Fruit fly (Drosophila melanogaster): ENCODE results near the gene Argk2.

The Argk2 gene

DNA sequence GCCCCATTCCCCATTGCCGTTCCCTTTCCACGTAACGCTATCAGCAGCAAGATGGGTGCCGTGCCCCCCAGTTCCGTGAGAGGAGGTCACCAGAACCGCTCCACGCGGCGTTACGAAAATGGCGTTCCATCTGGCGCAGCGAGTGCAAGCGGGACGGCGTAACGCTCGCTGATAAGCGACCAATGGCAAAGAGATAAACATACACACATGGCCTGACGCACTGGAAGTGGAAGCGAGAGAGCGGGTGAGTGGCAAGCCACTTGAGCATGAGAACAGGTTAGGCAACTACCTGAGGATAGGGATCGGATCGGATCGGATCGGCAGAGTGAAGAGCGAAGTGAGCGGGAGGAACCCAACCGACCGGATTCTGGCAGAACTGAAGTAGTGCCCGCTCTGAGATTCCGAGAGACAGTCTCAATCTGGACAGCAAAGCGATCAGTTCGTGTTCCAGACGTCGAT lies 42.4 kb upstream of the Argk2 start, which contains the start of gene Doc3 (continued):
- TF ChIP-seq gcm (GFP tag; optimal IDR thresholded peaks at IDR 0.05), result peak; percentile 11
- TF ChIP-seq dpn (GFP tag; optimal IDR thresholded peaks at IDR 0.05), result no peak
- TF ChIP-seq pfk (GFP tag; optimal IDR thresholded peaks at IDR 0.05), result peak; percentile 27
- TF ChIP-seq Nf-YC (tag; optimal IDR thresholded peaks at IDR 0.05), result peak; percentile 99
- TF ChIP-seq CG10543 (GFP tag; optimal IDR thresholded peaks at IDR 0.05), result peak; percentile 70
- 0 out of 3 replicates have a peak, but pooled peaks have one; percentile 24 for TF ChIP-seq so (GFP tag; IDR thresholded peaks at IDR 0.05)
- TF ChIP-seq cg (GFP tag; optimal IDR thresholded peaks at IDR 0.05), result peak; percentile 60
- peak; percentile 52; the same call in 1 of the 2 replicates for TF ChIP-seq Adf1 (GFP tag; IDR thresholded peaks at IDR 0.05)
- no peak for TF ChIP-seq CG11093 (GFP tag; IDR thresholded peaks at IDR 0.05)
- no peak for TF ChIP-seq CG7372 (GFP tag; IDR thresholded peaks at IDR 0.05)
- peak; percentile 100 for TF ChIP-seq Nf-YB (GFP tag; optimal IDR thresholded peaks at IDR 0.05)
- no peak for TF ChIP-seq Dad (GFP tag; optimal IDR thresholded peaks at IDR 0.05)
- TF ChIP-seq vfl (GFP tag; optimal IDR thresholded peaks at IDR 0.05), result peak; percentile 38
- peak; percentile 37; the same call in 1 of the 2 replicates for TF ChIP-seq CG13287 (GFP tag; IDR thresholded peaks at IDR 0.05; ENCODE audit: partially characterized antibody)
- no peak for TF ChIP-seq pan (optimal IDR thresholded peaks at IDR 0.05)
- TF ChIP-seq pan (GFP tag; optimal IDR thresholded peaks at IDR 0.05 in 1 of 2, IDR thresholded peaks at IDR 0.05 in 1 of 2), result no peak
- 0 out of 2 replicates have a peak, but pooled peaks have one; percentile 36 for TF ChIP-seq rib (GFP tag; IDR thresholded peaks at IDR 0.05)
- peak; percentile 69 for TF ChIP-seq sens (GFP tag)
- TF ChIP-seq CG5953 (GFP tag; IDR thresholded peaks at IDR 0.05), result no peak
- TF ChIP-seq bbx (GFP tag; IDR thresholded peaks at IDR 0.05; ENCODE audit: partially characterized antibody), result 0 out of 2 replicates have a peak, but pooled peaks have one; percentile 36
- TF ChIP-seq gfzf (GFP tag; optimal IDR thresholded peaks at IDR 0.05), result no peak
- TF ChIP-seq oc (tag; optimal IDR thresholded peaks at IDR 0.05), result peak; percentile 59
- peak; percentile 90 for TF ChIP-seq crol (GFP tag; IDR thresholded peaks at IDR 0.05)
- peak; percentile 67 for TF ChIP-seq Med (GFP tag)
- TF ChIP-seq slbo (GFP tag; IDR thresholded peaks at IDR 0.05), result peak; percentile 23; the same call in 1 of the 2 replicates
- TF ChIP-seq Rx (GFP tag; IDR thresholded peaks at IDR 0.05), result no peak

DNA sequence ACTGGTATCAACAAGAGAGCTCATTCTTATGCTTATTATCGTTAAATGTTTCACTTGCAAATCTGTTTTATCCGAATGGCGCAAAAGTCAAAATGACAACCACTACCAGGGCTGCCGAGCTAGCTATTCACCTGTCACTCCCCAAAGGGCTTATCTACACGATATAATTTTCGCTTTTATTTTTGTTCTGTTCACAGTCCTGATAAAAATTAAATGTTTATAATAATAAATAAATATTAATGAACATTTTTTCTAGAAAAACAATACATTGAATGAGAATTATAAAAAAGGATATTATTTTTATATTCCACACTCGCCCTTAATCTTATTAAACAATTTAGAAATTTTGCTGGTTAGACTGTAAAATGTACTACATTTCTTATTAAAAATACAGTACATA lies 37.5 kb upstream of the Argk2 start, which contains the start of gene CG5194:
Gene CG5194 (minus strand): TSS at position 101 of the 400 bp plus-strand sequence.
- TF ChIP-seq CG4404 (GFP tag; IDR thresholded peaks at IDR 0.05) (no peak), Scr (GFP tag; IDR thresholded peaks at IDR 0.05; ENCODE audit: partially characterized antibody) (no peak), CTCF (GFP tag; optimal IDR thresholded peaks at IDR 0.05) (no peak), sens (GFP tag) (no peak), MTF-1 (GFP tag; optimal IDR thresholded peaks at IDR 0.05; ENCODE audit: borderline replicate concordance) (no peak), her (GFP tag; optimal IDR thresholded peaks at IDR 0.05) (no peak), dpn (GFP tag; optimal IDR thresholded peaks at IDR 0.05) (no peak), Hmr (GFP tag; optimal IDR thresholded peaks at IDR 0.05) (no peak), pita (GFP tag; optimal IDR thresholded peaks at IDR 0.05) (no peak), NK7.1 (GFP tag; optimal IDR thresholded peaks at IDR 0.05) (no peak), CG17359 (tag; optimal IDR thresholded peaks at IDR 0.05) (no peak), CG3995 (GFP tag; optimal IDR thresholded peaks at IDR 0.05) (no peak), CG14441 (GFP tag; IDR thresholded peaks at IDR 0.05) (no peak), Hr39 (optimal IDR thresholded peaks at IDR 0.05) (no peak), dm (GFP tag; optimal IDR thresholded peaks at IDR 0.05) (no peak)
